Worm (Caenorhabditis elegans) whole organism, mixed stage, embryonic: ENCODE measurements around the gene str-182.

Experiments
- M03D4.4 ChIP-seq: sonication (generic microtip); optimal IDR thresholded peaks from 2 replicates; lab custom pipeline; 2017; ENCODE audit warnings: mild to moderate bottlenecking, missing genetic modification characterization, missing compliant biosample characterization
- bed-3 ChIP-seq: fragments of 200-800 bp; sonication (Bioruptor generic); optimal IDR thresholded peaks from 3 replicates; lab custom pipeline; 2018; ENCODE audit warnings: mild to moderate bottlenecking, missing genetic modification characterization, moderate library complexity, missing compliant biosample characterization
- blmp-1 ChIP-seq: fragments of 150-350 bp; optimal IDR thresholded peaks from 2 replicates; lab custom pipeline; 2014; ENCODE audit warnings: missing biosample characterization, missing genetic modification characterization
- ceh-39 ChIP-seq: fragments of 150-350 bp; optimal IDR thresholded peaks from 2 replicates; lab custom pipeline; 2014; ENCODE audit warnings: missing biosample characterization, missing genetic modification characterization
- ceh-43 ChIP-seq: fragments of 200-800 bp; sonication (Bioruptor generic); optimal IDR thresholded peaks from 2 replicates; lab custom pipeline; 2018; ENCODE audit warnings: mild to moderate bottlenecking, missing genetic modification characterization, moderate library complexity, missing compliant biosample characterization
- ceh-83 ChIP-seq: fragments of 200-800 bp; sonication (Bioruptor generic); optimal IDR thresholded peaks from 2 replicates; lab custom pipeline; 2018; ENCODE audit warnings: mild to moderate bottlenecking, missing genetic modification characterization, missing compliant biosample characterization
- ces-1 ChIP-seq: fragments of 150-350 bp; optimal IDR thresholded peaks from 2 replicates; lab custom pipeline; 2014; ENCODE audit warnings: missing biosample characterization, missing genetic modification reagents, missing genetic modification characterization
- cnd-1 ChIP-seq: fragments of 200-800 bp; sonication (Bioruptor generic); optimal IDR thresholded peaks from 2 replicates; lab custom pipeline; 2018; ENCODE audit warnings: mild to moderate bottlenecking, missing genetic modification characterization, missing compliant biosample characterization
- drap-1 ChIP-seq: fragments of 200-800 bp; sonication (Bioruptor generic); optimal IDR thresholded peaks from 3 replicates; lab custom pipeline; 2018; ENCODE audit warnings: mild to moderate bottlenecking, missing genetic modification characterization, missing compliant biosample characterization
- elt-1 ChIP-seq: sonication (generic microtip); optimal IDR thresholded peaks from 2 replicates; lab custom pipeline; 2017; ENCODE audit warnings: missing genetic modification characterization, mild to moderate bottlenecking, missing compliant biosample characterization, antibody characterized with exemption, moderate library complexity, borderline replicate concordance; ENCODE audit not compliant: insufficient read depth
- elt-3 ChIP-seq: fragments of 150-350 bp; optimal IDR thresholded peaks from 2 replicates; lab custom pipeline; 2014; ENCODE audit warnings: missing biosample characterization, missing genetic modification characterization
- flh-1 ChIP-seq: fragments of 200-800 bp; sonication (Bioruptor generic); optimal IDR thresholded peaks from 2 replicates; lab custom pipeline; 2018; ENCODE audit warnings: mild to moderate bottlenecking, missing genetic modification characterization, moderate library complexity, missing compliant biosample characterization
- ham-2 ChIP-seq: fragments of 200-800 bp; sonication (Bioruptor generic); optimal IDR thresholded peaks from 2 replicates; lab custom pipeline; 2018; ENCODE audit warnings: mild to moderate bottlenecking, missing genetic modification characterization, missing compliant biosample characterization
- hlh-1 ChIP-seq: fragments of 150-350 bp; optimal IDR thresholded peaks from 2 replicates; lab custom pipeline; 2014; ENCODE audit warnings: missing biosample characterization, missing genetic modification reagents, missing genetic modification characterization
- lin-13 ChIP-seq: fragments of 150-350 bp; optimal IDR thresholded peaks from 2 replicates; lab custom pipeline; 2014; ENCODE audit warnings: missing biosample characterization, missing genetic modification characterization
- lin-32 ChIP-seq: fragments of 200-800 bp; sonication (Bioruptor generic); optimal IDR thresholded peaks from 2 replicates; lab custom pipeline; 2018; ENCODE audit warnings: mild to moderate bottlenecking, missing genetic modification characterization, missing compliant biosample characterization
- lsy-2 ChIP-seq: fragments of 150-350 bp; optimal IDR thresholded peaks from 2 replicates; lab custom pipeline; 2014; ENCODE audit warnings: missing biosample characterization, missing genetic modification characterization
- mab-5 ChIP-seq: fragments of 150-350 bp; optimal IDR thresholded peaks from 2 replicates; lab custom pipeline; 2014; ENCODE audit warnings: missing biosample characterization, missing genetic modification characterization
- mep-1 ChIP-seq: fragments of 150-350 bp; optimal IDR thresholded peaks from 2 replicates; lab custom pipeline; 2017; ENCODE audit warnings: missing biosample characterization, missing genetic modification reagents, missing genetic modification characterization, inconsistent platforms
- mls-2 ChIP-seq: sonication (generic microtip); optimal IDR thresholded peaks from 2 replicates; lab custom pipeline; 2016; ENCODE audit warnings: mild to moderate bottlenecking, missing genetic modification characterization, moderate library complexity, missing compliant biosample characterization
- nhr-12 ChIP-seq: fragments of 150-350 bp; optimal IDR thresholded peaks from 2 replicates; lab custom pipeline; 2014; ENCODE audit warnings: missing biosample characterization, missing genetic modification characterization
- nhr-2 ChIP-seq: fragments of 150-350 bp; optimal IDR thresholded peaks from 2 replicates; lab custom pipeline; 2014; ENCODE audit warnings: missing biosample characterization, missing genetic modification characterization
- nhr-237 ChIP-seq: fragments of 150-350 bp; optimal IDR thresholded peaks from 2 replicates; lab custom pipeline; 2014; ENCODE audit warnings: missing biosample characterization, missing genetic modification characterization
- nhr-28 ChIP-seq: fragments of 150-350 bp; optimal IDR thresholded peaks from 2 replicates; lab custom pipeline; 2014; ENCODE audit warnings: missing biosample characterization, missing genetic modification characterization
- nhr-76 ChIP-seq: sonication (generic microtip); optimal IDR thresholded peaks from 2 replicates; lab custom pipeline; 2017; ENCODE audit warnings: missing biosample characterization, missing genetic modification characterization
- pha-4 ChIP-seq: fragments of 150-350 bp; optimal IDR thresholded peaks from 2 replicates; lab custom pipeline; 2018; ENCODE audit warnings: missing biosample characterization, missing genetic modification reagents, missing genetic modification characterization
- sem-2 ChIP-seq: fragments of 200-800 bp; sonication (Bioruptor generic); optimal IDR thresholded peaks from 2 replicates; lab custom pipeline; 2018; ENCODE audit warnings: mild to moderate bottlenecking, missing genetic modification characterization, missing compliant biosample characterization
- snpc-4 ChIP-seq: fragments of 150-350 bp; optimal IDR thresholded peaks from 2 replicates; lab custom pipeline; 2014; ENCODE audit warnings: missing biosample characterization, missing genetic modification characterization
- sptf-1 ChIP-seq: sonication (generic microtip); optimal IDR thresholded peaks from 2 replicates; lab custom pipeline; 2017; ENCODE audit warnings: mild to moderate bottlenecking, missing genetic modification characterization, moderate library complexity, missing compliant biosample characterization
- tbx-8 ChIP-seq: fragments of 200-800 bp; sonication (Bioruptor generic); optimal IDR thresholded peaks from 2 replicates; lab custom pipeline; 2018; ENCODE audit warnings: mild to moderate bottlenecking, missing genetic modification characterization, moderate library complexity, missing compliant biosample characterization
- unc-120 ChIP-seq: sonication (generic microtip); optimal IDR thresholded peaks from 2 replicates; lab custom pipeline; 2017; ENCODE audit warnings: missing genetic modification characterization, missing compliant biosample characterization; ENCODE audit not compliant: poor library complexity, severe bottlenecking
- unc-39 ChIP-seq: fragments of 150-350 bp; optimal IDR thresholded peaks from 2 replicates; lab custom pipeline; 2014; ENCODE audit warnings: missing biosample characterization, missing genetic modification characterization
- unc-62 ChIP-seq: fragments of 150-350 bp; optimal IDR thresholded peaks from 2 replicates; lab custom pipeline; 2014; ENCODE audit warnings: missing biosample characterization, missing genetic modification reagents, missing genetic modification characterization
- zip-8 ChIP-seq: fragments of 150-350 bp; optimal IDR thresholded peaks from 2 replicates; lab custom pipeline; 2014; ENCODE audit warnings: missing biosample characterization, missing genetic modification characterization
- ztf-11 ChIP-seq: fragments of 150-350 bp; optimal IDR thresholded peaks from 2 replicates; lab custom pipeline; 2014; ENCODE audit warnings: missing biosample characterization, missing genetic modification characterization

The str-182 gene

ce11 chrV:10238665-10239064, 5.4 kb upstream of the str-182 start, which contains the start of gene fubl-1:
TSS of gene fubl-1 (minus strand) at chrV:10238866.
- TF ChIP-seq elt-3 (tag; lab: Kevin White, UChicago) (no peak), nhr-76 (tag; lab: Kevin White, UChicago) (no peak), cnd-1 (tag; lab: Kevin White, UChicago) (no peak), nhr-12 (tag; lab: Kevin White, UChicago) (no peak), sptf-1 (peak; percentile 46), lsy-2 (tag; lab: Kevin White, UChicago) (peak; percentile 31), pha-4 (tag; lab: Kevin White, UChicago) (peak; percentile 8), unc-120 (no peak), unc-39 (tag; lab: Kevin White, UChicago) (no peak), flh-1 (GFP tag; lab: Kevin White, UChicago) (no peak), mab-5 (tag; lab: Kevin White, UChicago) (no peak), blmp-1 (tag; lab: Kevin White, UChicago) (no peak), ceh-43 (no peak), tbx-8 (GFP tag; lab: Kevin White, UChicago) (no peak), ceh-83 (GFP tag; lab: Kevin White, UChicago) (no peak), nhr-237 (tag; lab: Kevin White, UChicago) (no peak), drap-1 (GFP tag; lab: Kevin White, UChicago) (no peak), nhr-2 (tag; lab: Kevin White, UChicago) (no peak), lin-13 (tag; lab: Kevin White, UChicago) (peak; percentile 2), zip-8 (tag; lab: Kevin White, UChicago) (no peak), ham-2 (GFP tag; lab: Kevin White, UChicago) (no peak), lin-32 (no peak), hlh-1 (no peak), bed-3 (GFP tag; lab: Kevin White, UChicago) (no peak), ceh-39 (no peak), elt-1 (tag; lab: Kevin White, UChicago) (no peak), ces-1 (GFP tag; lab: Kevin White, UChicago) (peak; percentile 7), mls-2 (no peak), nhr-28 (tag; lab: Kevin White, UChicago) (no peak), snpc-4 (tag; lab: Kevin White, UChicago) (no peak), mep-1 (tag; lab: Kevin White, UChicago) (peak; percentile 42), M03D4.4 (tag; lab: Kevin White, UChicago) (no peak), unc-62 (GFP tag; lab: Kevin White, UChicago) (no peak), ztf-11 (tag; lab: Kevin White, UChicago) (no peak), sem-2 (GFP tag; lab: Kevin White, UChicago) (no peak)

- TF ChIP-seq elt-3 (tag; lab: Kevin White, UChicago), result no peak
- TF ChIP-seq lin-13 (tag; lab: Kevin White, UChicago), result no peak
- no peak for TF ChIP-seq unc-39 (tag; lab: Kevin White, UChicago)
- no peak for TF ChIP-seq zip-8 (tag; lab: Kevin White, UChicago)
- no peak for TF ChIP-seq hlh-1
- no peak for TF ChIP-seq mab-5 (tag; lab: Kevin White, UChicago)
- TF ChIP-seq unc-62 (GFP tag; lab: Kevin White, UChicago), result no peak
- no peak for TF ChIP-seq cnd-1 (tag; lab: Kevin White, UChicago)
- no peak for TF ChIP-seq ceh-43
- TF ChIP-seq M03D4.4 (tag; lab: Kevin White, UChicago), result no peak
- no peak for TF ChIP-seq ceh-39
- TF ChIP-seq bed-3 (GFP tag; lab: Kevin White, UChicago), result no peak
- no peak for TF ChIP-seq flh-1 (GFP tag; lab: Kevin White, UChicago)
Observed at ce11 chrV:10237959-10238444, 4.8 kb upstream of the str-182 start.

DNA sequence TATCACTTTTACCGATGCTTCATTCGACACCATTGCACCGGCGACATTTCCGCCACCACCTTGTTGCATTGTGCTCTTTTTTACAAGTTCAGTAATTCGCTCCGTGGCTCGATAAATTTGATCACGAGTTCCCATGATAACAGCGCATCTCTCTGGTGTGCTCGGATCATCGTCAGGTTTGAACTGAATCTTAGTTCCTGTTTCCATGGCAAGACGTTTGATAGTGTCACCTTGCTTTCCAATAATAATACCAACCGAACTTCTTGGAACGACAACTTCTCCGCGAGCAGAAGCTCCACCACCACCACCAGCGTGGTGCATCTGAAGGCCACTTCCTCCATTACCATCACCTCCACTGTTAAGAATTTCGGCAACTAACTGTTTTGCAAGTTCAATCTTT, 3.9 kb upstream of the str-182 start:
- no peak for TF ChIP-seq nhr-28 (tag; lab: Kevin White, UChicago)
- TF ChIP-seq mab-5 (tag; lab: Kevin White, UChicago), result no peak
- TF ChIP-seq zip-8 (tag; lab: Kevin White, UChicago), result no peak
- TF ChIP-seq bed-3 (GFP tag; lab: Kevin White, UChicago), result no peak
- TF ChIP-seq ces-1 (GFP tag; lab: Kevin White, UChicago), result no peak
- TF ChIP-seq ham-2 (GFP tag; lab: Kevin White, UChicago), result no peak
- TF ChIP-seq ceh-83 (GFP tag; lab: Kevin White, UChicago), result no peak
- TF ChIP-seq ceh-39, result no peak
- TF ChIP-seq cnd-1 (tag; lab: Kevin White, UChicago), result no peak
- TF ChIP-seq lsy-2 (tag; lab: Kevin White, UChicago), result no peak
- no peak for TF ChIP-seq hlh-1
- no peak for TF ChIP-seq nhr-12 (tag; lab: Kevin White, UChicago)
- no peak for TF ChIP-seq drap-1 (GFP tag; lab: Kevin White, UChicago)
- no peak for TF ChIP-seq pha-4 (tag; lab: Kevin White, UChicago)
- TF ChIP-seq, all 35 proteins: peak for 0
